Worm (Caenorhabditis elegans): ENCODE data around the gene Y41E3.19.

Y41E3.19 gene

DNA sequence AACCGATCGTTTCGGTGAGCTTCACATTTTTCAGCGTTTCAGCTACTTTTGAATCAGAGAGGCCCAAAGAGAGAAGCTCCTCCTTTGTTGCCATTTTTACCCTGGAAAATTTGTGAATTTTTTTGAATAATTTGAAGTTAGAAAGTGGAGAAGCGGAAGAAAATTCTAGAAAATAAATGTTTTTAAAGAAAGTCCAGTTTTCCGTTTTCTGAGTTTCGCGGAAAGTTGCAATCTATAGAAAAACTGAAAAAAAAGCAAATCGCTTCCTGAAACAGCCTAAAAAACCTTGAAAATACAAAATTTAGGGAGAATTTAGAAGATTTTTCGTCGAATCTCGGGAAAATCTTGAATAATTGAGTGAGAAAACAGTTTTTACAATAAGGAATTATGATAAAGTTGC, 42.8 kb upstream of the Y41E3.19 start, which contains the start of gene qars-1:
TSS of gene qars-1 (minus strand) at position 101 of the 400 bp plus-strand sequence.
- no peak for TF ChIP-seq nhr-6 (tag; optimal IDR thresholded peaks at IDR 0.05)
- no peak for TF ChIP-seq attf-4 (tag; optimal IDR thresholded peaks at IDR 0.05)
- no peak for TF ChIP-seq arid-1 (GFP tag; conservative IDR thresholded peaks at IDR 0.05)
- TF ChIP-seq zip-11 (GFP tag; IDR thresholded peaks at IDR 0.05): no peak
- no peak for TF ChIP-seq T20F7.1 (GFP tag; optimal IDR thresholded peaks at IDR 0.05)
- TF ChIP-seq spr-1 (tag; optimal IDR thresholded peaks at IDR 0.05): no peak
- no peak for TF ChIP-seq duxl-1 (tag; optimal IDR thresholded peaks at IDR 0.05; ENCODE audit: poor library complexity)
- TF ChIP-seq fkh-10 (GFP tag; optimal IDR thresholded peaks at IDR 0.05): no peak
- TF ChIP-seq mes-2 (tag; optimal IDR thresholded peaks at IDR 0.05; ENCODE audit: poor library complexity, severe bottlenecking): no peak

DNA sequence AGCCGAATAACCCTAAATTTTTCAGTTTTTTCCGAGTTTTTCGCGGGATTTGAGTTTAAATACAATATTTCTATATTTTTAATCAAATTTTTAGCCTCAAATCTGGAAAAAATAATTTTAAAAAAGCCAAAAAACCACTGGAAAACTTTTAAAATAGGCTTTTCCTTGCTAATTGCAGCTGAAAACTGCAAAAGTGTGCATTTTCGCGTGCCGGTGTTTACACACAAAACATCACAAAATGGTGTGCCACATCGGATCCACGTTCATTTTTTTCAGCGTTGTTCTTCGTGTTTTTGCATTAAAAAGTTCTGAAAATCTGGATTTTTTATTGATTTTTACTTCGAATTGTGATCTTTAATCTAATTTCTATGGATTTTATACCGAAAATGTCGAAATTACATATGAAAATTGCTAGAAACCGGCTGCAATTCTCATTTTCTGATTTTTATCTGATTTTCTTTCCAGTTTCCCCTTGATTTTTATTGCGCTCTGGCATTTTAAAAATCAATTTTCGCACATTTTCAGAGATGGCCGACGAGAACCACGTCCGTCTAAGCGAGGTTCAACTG, 42.3 kb upstream of the Y41E3.19 start, which contains the start of gene Y41E3.7:
TSS of gene Y41E3.7 (plus strand) at position 519 of the 569 bp plus-strand sequence.
- TF ChIP-seq ceh-28 (tag; optimal IDR thresholded peaks at IDR 0.05) (no peak), zfp-3 (GFP tag; conservative IDR thresholded peaks at IDR 0.05) (no peak), lin-38 (GFP tag; IDR thresholded peaks at IDR 0.05) (peak; percentile 35; the same call in 1 of the 2 replicates), mes-2 (tag; optimal IDR thresholded peaks at IDR 0.05; ENCODE audit: poor library complexity, severe bottlenecking) (peak; percentile 29), saeg-2 (GFP tag; IDR thresholded peaks at IDR 0.05) (no peak), attf-4 (tag; optimal IDR thresholded peaks at IDR 0.05) (no peak), daf-16 (GFP tag; optimal IDR thresholded peaks at IDR 0.05) (no peak), daf-16 (tag; optimal IDR thresholded peaks at IDR 0.05) (peak; percentile 12), dpl-1 (GFP tag; optimal IDR thresholded peaks at IDR 0.05) (peak; percentile 31), unc-62 (GFP tag; optimal IDR thresholded peaks at IDR 0.05 in 1 of 2) (no peak), unc-62 (tag; optimal IDR thresholded peaks at IDR 0.05) (no peak), nhr-6 (tag; optimal IDR thresholded peaks at IDR 0.05) (no peak), F37D6.2 (tag; optimal IDR thresholded peaks at IDR 0.05) (no peak), Y105C5A.15 (GFP tag; IDR thresholded peaks at IDR 0.05) (no peak), sdz-12 (GFP tag; optimal IDR thresholded peaks at IDR 0.05) (no peak), lin-1 (GFP tag; IDR thresholded peaks at IDR 0.05) (no peak), snpc-1.2 (GFP tag; IDR thresholded peaks at IDR 0.05) (no peak), hlh-11 (tag; optimal IDR thresholded peaks at IDR 0.05) (no peak), daf-8 (GFP tag; IDR thresholded peaks at IDR 0.05) (no peak), ceh-44 (GFP tag; IDR thresholded peaks at IDR 0.05) (no peak)

DNA sequence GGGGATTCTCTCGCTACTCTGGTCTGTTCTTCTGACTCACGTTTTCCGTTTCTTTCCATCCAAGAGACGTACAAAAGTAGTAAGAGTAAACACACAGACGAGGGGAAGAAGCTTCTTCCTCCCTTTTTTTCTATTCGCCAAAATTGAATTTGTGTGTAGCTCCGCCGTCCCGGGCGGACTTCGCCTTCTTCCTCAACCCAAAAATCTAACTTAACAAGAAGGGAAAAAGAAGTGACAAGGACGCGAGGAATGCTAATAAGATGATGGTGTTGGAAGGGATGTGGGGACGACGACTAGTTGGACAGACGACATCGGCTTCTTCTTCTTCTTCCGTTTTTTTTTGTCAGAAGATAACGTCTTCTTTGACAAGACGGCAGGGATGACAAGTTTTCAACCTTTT, 38.9 kb upstream of the Y41E3.19 start:
- TF ChIP-seq vab-7 (GFP tag; IDR thresholded peaks at IDR 0.05): no peak
- peak; percentile 25 for TF ChIP-seq rbr-2 (tag; optimal IDR thresholded peaks at IDR 0.05)
- peak in 1 of 2 experiments; percentile 30 for TF ChIP-seq lsy-2 (tag; optimal IDR thresholded peaks at IDR 0.05)
- peak; percentile 92 for TF ChIP-seq fkh-10 (GFP tag; optimal IDR thresholded peaks at IDR 0.05)
- peak; percentile 17 for TF ChIP-seq mep-1 (tag; optimal IDR thresholded peaks at IDR 0.05)
- peak; percentile 94 for TF ChIP-seq ces-1 (GFP tag; optimal IDR thresholded peaks at IDR 0.05)
- no peak for TF ChIP-seq nhr-42 (GFP tag; IDR thresholded peaks at IDR 0.05)
- peak; percentile 63 for TF ChIP-seq aha-1 (tag)
- no peak for TF ChIP-seq set-16 (GFP tag; IDR thresholded peaks at IDR 0.05)
- TF ChIP-seq mdl-1 (tag; optimal IDR thresholded peaks at IDR 0.05): peak in 1 of 2 experiments; percentile 28
- TF ChIP-seq D1046.2 (GFP tag; IDR thresholded peaks at IDR 0.05): no peak
- peak; percentile 84 for TF ChIP-seq ctbp-1 (GFP tag; IDR thresholded peaks at IDR 0.05)
- TF ChIP-seq nhr-48 (tag; optimal IDR thresholded peaks at IDR 0.05): no peak

Data from whole organism, L4 larva.